Fruit fly (Drosophila melanogaster): ENCODE results near the gene Drak.

DNA sequence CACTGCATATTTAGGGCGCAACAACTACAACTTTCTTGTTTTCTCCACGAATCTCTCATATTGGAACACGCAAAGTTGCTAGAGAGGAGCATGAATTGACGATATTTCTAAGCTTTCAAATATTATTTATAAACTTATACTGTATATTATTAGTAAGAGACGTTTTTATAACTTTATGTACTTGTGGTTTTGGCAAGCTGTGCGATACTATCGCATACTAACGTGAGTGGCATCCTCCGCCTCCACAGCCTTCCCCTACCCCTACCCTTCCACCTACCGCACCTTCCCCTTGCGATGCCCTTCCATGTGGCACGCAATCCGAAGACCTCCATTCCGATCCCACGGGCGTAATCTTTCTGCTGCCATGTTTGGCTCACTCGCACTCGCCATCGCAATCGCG is 24.6 kb upstream of the Drak start:
- TF ChIP-seq tup (GFP tag; optimal IDR thresholded peaks at IDR 0.05) (no peak), ssp (GFP tag; IDR thresholded peaks at IDR 0.05) (no peak), Xbp1 (GFP tag; optimal IDR thresholded peaks at IDR 0.05) (no peak), bab2 (GFP tag; optimal IDR thresholded peaks at IDR 0.05) (no peak), CG13624 (GFP tag; optimal IDR thresholded peaks at IDR 0.05) (no peak), MBD-R2 (GFP tag; IDR thresholded peaks at IDR 0.05) (no peak), CG18262 (tag; optimal IDR thresholded peaks at IDR 0.05) (no peak)

Measured in whole organism, embryonic.